Worm (Caenorhabditis elegans) whole organism, young adult: Measurements from ENCODE around the gene myo-5.

Experiments
- F37B4.10 ChIP-seq: fragments of 200-800 bp; sonication (Bioruptor generic); IDR thresholded peaks from 2 replicates; pipeline ENCODE4 v1.3.6; 2022; ENCODE audit warnings: missing genetic modification characterization, missing compliant biosample characterization
- F57C9.4 ChIP-seq: sonication (generic microtip); optimal IDR thresholded peaks from 2 replicates; lab custom pipeline; 2017; ENCODE audit warnings: mild to moderate bottlenecking, missing genetic modification characterization, missing compliant biosample characterization
- ama-1 ChIP-seq, 3 experiments: fragments of 150-350 bp in 1 of 3; sonication (generic microtip) in 2 of 3; optimal IDR thresholded peaks; 2 replicates each; lab custom pipeline; 2014 to 2018; ENCODE audit warnings: missing biosample characterization in 2 of 3, missing genetic modification characterization in 2 of 3, missing genetic modification reagents in 2 of 3
- attf-6 ChIP-seq: fragments of 200-800 bp; sonication (Bioruptor generic); IDR thresholded peaks from 2 replicates; pipeline ENCODE4 v1.3.6; 2022; ENCODE audit warnings: missing genetic modification reagents, missing genetic modification characterization, missing compliant biosample characterization
- ceh-40 ChIP-seq: fragments of 200-800 bp; sonication (Bioruptor generic); IDR thresholded peaks from 2 replicates; pipeline ENCODE4 v1.3.6; 2022; ENCODE audit warnings: missing genetic modification characterization, missing compliant biosample characterization
- let-607 ChIP-seq, 2 experiments: fragments of 200-800 bp in 1 of 2; sonication (Bioruptor generic) in 1 of 2; sonication (generic microtip) in 1 of 2; optimal IDR thresholded peaks; 2 replicates each; lab custom pipeline; 2016 to 2018; ENCODE audit warnings: mild to moderate bottlenecking in 2 of 2, missing compliant biosample characterization in 2 of 2, missing genetic modification characterization in 2 of 2, moderate library complexity in 2 of 2, missing genotype in 1 of 2
- unc-130 ChIP-seq: sonication (generic microtip); optimal IDR thresholded peaks from 2 replicates; lab custom pipeline; 2016; ENCODE audit warnings: missing genetic modification reagents, missing genetic modification characterization, missing compliant biosample characterization

DNA sequence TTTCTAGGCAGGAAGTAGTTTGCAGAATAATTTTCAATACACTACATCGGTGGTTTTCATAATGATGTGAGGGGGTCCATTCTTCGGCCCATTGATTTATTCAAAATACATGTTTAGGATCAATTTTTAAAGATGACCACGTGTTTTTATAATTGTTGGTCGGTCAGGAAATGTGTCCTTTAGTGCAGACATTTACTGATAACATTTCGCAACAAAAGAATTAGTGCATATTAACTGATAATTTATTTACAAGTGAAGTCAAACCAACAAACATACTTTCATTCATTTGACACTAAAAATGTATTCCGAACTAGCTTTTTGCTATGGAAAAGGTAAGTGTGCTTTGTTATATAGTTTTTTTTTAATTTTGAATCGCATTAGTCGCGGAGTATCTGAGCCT lies 52.9 kb downstream of the myo-5 start, which contains the start of gene F20D6.5:
- no peak for TF ChIP-seq F57C9.4 (tag; lab: Kevin White, UChicago)
- no peak for TF ChIP-seq F37B4.10 (GFP tag; lab: Robert Waterston, UW)
- no peak for TF ChIP-seq ama-1 (optimal IDR thresholded peaks at IDR 0.05; lab: Kevin White, UChicago)
- TF ChIP-seq ama-1 (GFP tag; optimal IDR thresholded peaks at IDR 0.05; lab: Kevin White, UChicago): no peak
- no peak for TF ChIP-seq ceh-40
- TF ChIP-seq attf-6 (GFP tag; lab: Robert Waterston, UW): no peak
- no peak for TF ChIP-seq let-607 (tag; optimal IDR thresholded peaks at IDR 0.05; lab: Kevin White, UChicago)
- no peak for TF ChIP-seq unc-130 (GFP tag; lab: Kevin White, UChicago)
